Fruit fly (Drosophila melanogaster): ENCODE data around the gene Fbxl4.

dm6 chrX:14215834-14216233 is 21.9 kb downstream of the Fbxl4 start:
- TF ChIP-seq CG8319 (GFP tag; optimal IDR thresholded peaks at IDR 0.05) = no peak
- no peak for TF ChIP-seq CG15336 (GFP tag; IDR thresholded peaks at IDR 0.05)

Measured in whole organism, prepupa.